Worm (Caenorhabditis elegans) whole organism, late embryonic: ENCODE measurements around the gene F55D10.4.

ENCODE experiments used
- C38D4.7 ChIP-seq: fragments of 200-800 bp; sonication (Bioruptor generic); optimal IDR thresholded peaks from 2 replicates; lab custom pipeline; 2018; ENCODE audit warnings: mild to moderate bottlenecking, missing genetic modification characterization, moderate library complexity, missing compliant biosample characterization
- F13H6.1 ChIP-seq: sonication (generic microtip); optimal IDR thresholded peaks from 2 replicates; lab custom pipeline; 2016; ENCODE audit warnings: missing genetic modification characterization, missing compliant biosample characterization
- K02D7.2 ChIP-seq: sonication (generic microtip); optimal IDR thresholded peaks from 2 replicates; lab custom pipeline; 2017; ENCODE audit warnings: mild to moderate bottlenecking, missing genetic modification characterization, missing compliant biosample characterization
- K09A11.1 ChIP-seq: sonication (generic microtip); optimal IDR thresholded peaks from 2 replicates; lab custom pipeline; 2017; ENCODE audit warnings: antibody characterized with exemption, mild to moderate bottlenecking, missing genetic modification characterization, missing compliant biosample characterization; ENCODE audit not compliant: insufficient read depth
- T23F11.4 ChIP-seq: fragments of 200-800 bp; sonication (Bioruptor generic); optimal IDR thresholded peaks from 2 replicates; lab custom pipeline; 2018; ENCODE audit warnings: mild to moderate bottlenecking, missing genetic modification characterization, missing compliant biosample characterization
- Y22D7AL.16 ChIP-seq: sonication (generic microtip); optimal IDR thresholded peaks from 2 replicates; lab custom pipeline; 2016; ENCODE audit warnings: missing genetic modification characterization, missing compliant biosample characterization
- ahr-1 ChIP-seq: sonication (generic microtip); optimal IDR thresholded peaks from 2 replicates; lab custom pipeline; 2016; ENCODE audit warnings: missing genetic modification characterization, missing compliant biosample characterization
- ceh-14 ChIP-seq: sonication (generic microtip); optimal IDR thresholded peaks from 2 replicates; lab custom pipeline; 2016; ENCODE audit warnings: missing genotype, missing genetic modification characterization, missing compliant biosample characterization
- ceh-18 ChIP-seq: sonication (generic microtip); optimal IDR thresholded peaks from 2 replicates; lab custom pipeline; 2016; ENCODE audit warnings: missing genetic modification characterization, missing compliant biosample characterization
- ceh-19 ChIP-seq: fragments of 200-800 bp; sonication (Bioruptor generic); optimal IDR thresholded peaks from 2 replicates; lab custom pipeline; 2018; ENCODE audit warnings: mild to moderate bottlenecking, missing genetic modification characterization, missing compliant biosample characterization
- ceh-2 ChIP-seq: sonication (generic microtip); optimal IDR thresholded peaks from 2 replicates; lab custom pipeline; 2016; ENCODE audit warnings: missing genotype, missing genetic modification characterization, missing compliant biosample characterization
- ceh-22 ChIP-seq: sonication (generic microtip); optimal IDR thresholded peaks from 2 replicates; lab custom pipeline; 2017; ENCODE audit warnings: missing biosample characterization, missing genetic modification characterization
- ceh-24 ChIP-seq: sonication (generic microtip); optimal IDR thresholded peaks from 2 replicates; lab custom pipeline; 2016; ENCODE audit warnings: mild to moderate bottlenecking, missing genetic modification characterization, missing compliant biosample characterization
- ceh-30 ChIP-seq: fragments of 150-350 bp; optimal IDR thresholded peaks from 2 replicates; lab custom pipeline; 2014; ENCODE audit warnings: missing biosample characterization, missing genetic modification characterization
- ceh-31 ChIP-seq: sonication (generic microtip); optimal IDR thresholded peaks from 2 replicates; lab custom pipeline; 2016; ENCODE audit warnings: missing genetic modification characterization, missing compliant biosample characterization
- ceh-34 ChIP-seq: sonication (generic microtip); optimal IDR thresholded peaks from 2 replicates; lab custom pipeline; 2016; ENCODE audit warnings: mild to moderate bottlenecking, missing genetic modification characterization, missing compliant biosample characterization
- ceh-45 ChIP-seq: fragments of 200-800 bp; sonication (Bioruptor generic); IDR thresholded peaks from 2 replicates; pipeline ENCODE4 v1.3.6; 2022; ENCODE audit warnings: missing genetic modification reagents, missing genetic modification characterization, missing compliant biosample characterization
- ceh-48 ChIP-seq: sonication (generic microtip); optimal IDR thresholded peaks from 2 replicates; lab custom pipeline; 2016; ENCODE audit warnings: missing genetic modification characterization, inconsistent platforms, missing compliant biosample characterization
- ceh-6 ChIP-seq: fragments of 200-800 bp; sonication (Bioruptor generic); optimal IDR thresholded peaks from 2 replicates; lab custom pipeline; 2018; ENCODE audit warnings: mild to moderate bottlenecking, missing genetic modification characterization, missing compliant biosample characterization
- ceh-9 ChIP-seq: sonication (generic microtip); optimal IDR thresholded peaks from 2 replicates; lab custom pipeline; 2016; ENCODE audit warnings: mild to moderate bottlenecking, missing genetic modification characterization, inconsistent platforms, missing compliant biosample characterization
- che-1 ChIP-seq: sonication (generic microtip); optimal IDR thresholded peaks from 2 replicates; lab custom pipeline; 2016; ENCODE audit warnings: mild to moderate bottlenecking, missing genetic modification characterization, missing compliant biosample characterization
- dmd-4 ChIP-seq: sonication (generic microtip); optimal IDR thresholded peaks from 2 replicates; lab custom pipeline; 2016; ENCODE audit warnings: borderline replicate concordance, missing genetic modification characterization, missing compliant biosample characterization
- dve-1 ChIP-seq: sonication (generic microtip); optimal IDR thresholded peaks from 2 replicates; lab custom pipeline; 2017; ENCODE audit warnings: antibody characterized with exemption, mild to moderate bottlenecking, missing genetic modification characterization, missing compliant biosample characterization
- elt-2 ChIP-seq: sonication (generic microtip); optimal IDR thresholded peaks from 2 replicates; lab custom pipeline; 2016; ENCODE audit warnings: missing genetic modification reagents, missing genetic modification characterization, missing compliant biosample characterization
- fax-1 ChIP-seq: sonication (generic microtip); optimal IDR thresholded peaks from 2 replicates; lab custom pipeline; 2016; ENCODE audit warnings: missing genotype, missing genetic modification characterization, missing compliant biosample characterization
- gmeb-2 ChIP-seq: sonication (generic microtip); optimal IDR thresholded peaks from 2 replicates; lab custom pipeline; 2016; ENCODE audit warnings: missing genetic modification characterization, inconsistent platforms, missing compliant biosample characterization
- hlh-30 ChIP-seq: sonication (generic microtip); optimal IDR thresholded peaks from 2 replicates; lab custom pipeline; 2017; ENCODE audit warnings: antibody characterized with exemption, missing genetic modification characterization, missing compliant biosample characterization; ENCODE audit not compliant: insufficient read depth
- hlh-8 ChIP-seq: sonication (generic microtip); optimal IDR thresholded peaks from 2 replicates; lab custom pipeline; 2016; ENCODE audit warnings: missing genotype, missing genetic modification characterization, missing compliant biosample characterization
- lim-6 ChIP-seq: sonication (generic microtip); optimal IDR thresholded peaks from 2 replicates; lab custom pipeline; 2016; ENCODE audit warnings: missing genetic modification characterization, missing compliant biosample characterization
- lin-11 ChIP-seq: fragments of 200-800 bp; sonication (Bioruptor generic); optimal IDR thresholded peaks from 2 replicates; lab custom pipeline; 2018; ENCODE audit warnings: mild to moderate bottlenecking, missing genetic modification characterization, missing compliant biosample characterization
- mec-3 ChIP-seq: sonication (generic microtip); optimal IDR thresholded peaks from 2 replicates; lab custom pipeline; 2016; ENCODE audit warnings: borderline replicate concordance, missing genetic modification characterization, missing compliant biosample characterization
- nfya-1 ChIP-seq: sonication (generic microtip); optimal IDR thresholded peaks from 2 replicates; lab custom pipeline; 2017; ENCODE audit warnings: missing genetic modification characterization, mild to moderate bottlenecking, missing compliant biosample characterization, antibody characterized with exemption, moderate library complexity
- nhr-11 ChIP-seq: fragments of 150-350 bp; optimal IDR thresholded peaks from 2 replicates; lab custom pipeline; 2014; ENCODE audit warnings: missing biosample characterization, missing genetic modification characterization
- nhr-232 ChIP-seq: sonication (generic microtip); optimal IDR thresholded peaks from 2 replicates; lab custom pipeline; 2016; ENCODE audit warnings: missing genetic modification characterization, missing compliant biosample characterization
- npax-4 ChIP-seq: sonication (generic microtip); optimal IDR thresholded peaks from 2 replicates; lab custom pipeline; 2016; ENCODE audit warnings: missing genetic modification characterization, missing compliant biosample characterization
- odd-2 ChIP-seq: sonication (generic microtip); optimal IDR thresholded peaks from 2 replicates; lab custom pipeline; 2017; ENCODE audit warnings: antibody characterized with exemption, mild to moderate bottlenecking, missing genetic modification characterization, missing compliant biosample characterization
- pag-3 ChIP-seq: sonication (generic microtip); optimal IDR thresholded peaks from 2 replicates; lab custom pipeline; 2016; ENCODE audit warnings: missing compliant biosample characterization, missing genetic modification characterization, borderline replicate concordance
- pat-9 ChIP-seq: fragments of 200-800 bp; sonication (Bioruptor generic); optimal IDR thresholded peaks from 2 replicates; lab custom pipeline; 2018; ENCODE audit warnings: mild to moderate bottlenecking, missing genetic modification characterization, moderate library complexity, missing compliant biosample characterization
- pax-1 ChIP-seq: fragments of 150-350 bp; optimal IDR thresholded peaks from 2 replicates; lab custom pipeline; 2014; ENCODE audit warnings: missing biosample characterization, missing genetic modification characterization
- pha-4 ChIP-seq: fragments of 150-350 bp; optimal IDR thresholded peaks from 2 replicates; lab custom pipeline; 2018; ENCODE audit warnings: missing biosample characterization, missing genetic modification reagents, missing genetic modification characterization
- pqm-1 ChIP-seq: sonication (generic microtip); optimal IDR thresholded peaks from 2 replicates; lab custom pipeline; 2016; ENCODE audit warnings: missing genetic modification characterization, missing compliant biosample characterization
- ref-2 ChIP-seq: sonication (generic microtip); optimal IDR thresholded peaks from 2 replicates; lab custom pipeline; 2016; ENCODE audit warnings: missing genetic modification characterization, missing compliant biosample characterization
- sdc-2 ChIP-seq: sonication (generic microtip); optimal IDR thresholded peaks from 2 replicates; lab custom pipeline; 2016; ENCODE audit warnings: missing genotype, missing genetic modification characterization, missing compliant biosample characterization
- sox-4 ChIP-seq: sonication (generic microtip); optimal IDR thresholded peaks from 2 replicates; lab custom pipeline; 2017; ENCODE audit warnings: mild to moderate bottlenecking, missing genetic modification characterization, inconsistent platforms, missing compliant biosample characterization
- tbx-2 ChIP-seq: sonication (generic microtip); optimal IDR thresholded peaks from 2 replicates; lab custom pipeline; 2016; ENCODE audit warnings: missing genetic modification characterization, missing compliant biosample characterization
- ttx-3 ChIP-seq: sonication (generic microtip); optimal IDR thresholded peaks from 2 replicates; lab custom pipeline; 2016; ENCODE audit warnings: missing genetic modification reagents, missing genetic modification characterization, missing compliant biosample characterization
- unc-3 ChIP-seq, 2 experiments: fragments of 200-800 bp in 1 of 2; sonication (Bioruptor generic) in 1 of 2; sonication (generic microtip) in 1 of 2; conservative IDR thresholded peaks in 1 of 2; optimal IDR thresholded peaks in 1 of 2; 2 replicates each; pipeline versions ENCODE4 v1.3.6 to Lab custom; 2016 to 2022; ENCODE audit warnings: missing compliant biosample characterization in 2 of 2, missing genetic modification characterization in 2 of 2, missing genetic modification reagents in 1 of 2
- unc-42 ChIP-seq: sonication (generic microtip); optimal IDR thresholded peaks from 2 replicates; lab custom pipeline; 2016; ENCODE audit warnings: missing genotype, missing genetic modification characterization, missing compliant biosample characterization
- unc-55 ChIP-seq: sonication (generic microtip); optimal IDR thresholded peaks from 2 replicates; lab custom pipeline; 2017; ENCODE audit warnings: missing biosample characterization, missing genetic modification reagents, missing genetic modification characterization
- unc-86 ChIP-seq: sonication (generic microtip); optimal IDR thresholded peaks from 2 replicates; lab custom pipeline; 2016; ENCODE audit warnings: missing genetic modification characterization, missing compliant biosample characterization
- ztf-16 ChIP-seq: sonication (generic microtip); optimal IDR thresholded peaks from 2 replicates; lab custom pipeline; 2017; ENCODE audit warnings: missing genetic modification characterization, missing compliant biosample characterization

F55D10.4 gene

ce11 chrX:4711698-4712329 is 8.6 kb downstream of the F55D10.4 start, which contains the start of the genes dnj-14 and glit-1:
Gene dnj-14, minus strand, starts transcription at chrX:4711748.
Gene glit-1, plus strand, starts transcription at chrX:4712279.
- TF ChIP-seq K09A11.1 (tag; lab: Kevin White, UChicago) (peak; percentile 16), dmd-4 (tag; lab: Kevin White, UChicago) (no peak), ceh-2 (tag; lab: Kevin White, UChicago) (peak; percentile 65), ceh-45 (0 out of 2 replicates have a peak, but pooled peaks have one; percentile 9), ceh-31 (tag; lab: Kevin White, UChicago) (peak; percentile 88), unc-3 (GFP tag; conservative IDR thresholded peaks at IDR 0.05; lab: Robert Waterston, UW) (no peak), unc-3 (tag; optimal IDR thresholded peaks at IDR 0.05; lab: Kevin White, UChicago) (peak; percentile 45), mec-3 (no peak), npax-4 (no peak), pat-9 (no peak), ztf-16 (tag; lab: Kevin White, UChicago) (no peak), fax-1 (tag; lab: Kevin White, UChicago) (no peak), sdc-2 (peak; percentile 78), pax-1 (tag; lab: Kevin White, UChicago) (no peak), ceh-22 (tag; lab: Kevin White, UChicago) (peak; percentile 21), ttx-3 (tag; lab: Kevin White, UChicago) (no peak), unc-86 (tag; lab: Kevin White, UChicago) (no peak), pqm-1 (tag; lab: Kevin White, UChicago) (peak; percentile 68), tbx-2 (peak; percentile 91), nhr-232 (tag; lab: Kevin White, UChicago) (no peak), F13H6.1 (tag; lab: Kevin White, UChicago) (peak; percentile 64), ceh-9 (tag; lab: Kevin White, UChicago) (no peak), ceh-30 (tag; lab: Kevin White, UChicago) (no peak), pha-4 (no peak), unc-55 (GFP tag; lab: Kevin White, UChicago) (peak; percentile 85), ceh-6 (GFP tag; lab: Kevin White, UChicago) (no peak), T23F11.4 (GFP tag; lab: Kevin White, UChicago) (peak; percentile 58), ceh-48 (tag; lab: Kevin White, UChicago) (peak; percentile 44), ref-2 (peak; percentile 87), C38D4.7 (no peak), Y22D7AL.16 (no peak), ceh-24 (tag; lab: Kevin White, UChicago) (no peak), che-1 (tag; lab: Kevin White, UChicago) (no peak), lim-6 (tag; lab: Kevin White, UChicago) (peak; percentile 6), ceh-18 (tag; lab: Kevin White, UChicago) (peak; percentile 85), ahr-1 (no peak), hlh-30 (peak; percentile 83), ceh-34 (peak; percentile 81), ceh-19 (GFP tag; lab: Kevin White, UChicago) (peak; percentile 54), dve-1 (tag; lab: Kevin White, UChicago) (peak; percentile 38), odd-2 (no peak), gmeb-2 (peak; percentile 27), unc-42 (tag; lab: Kevin White, UChicago) (peak; percentile 86), ceh-14 (tag; lab: Kevin White, UChicago) (peak; percentile 43), hlh-8 (tag; lab: Kevin White, UChicago) (peak; percentile 66), pag-3 (tag; lab: Kevin White, UChicago) (no peak), nhr-11 (no peak), K02D7.2 (no peak), nfya-1 (peak; percentile 91), sox-4 (no peak), elt-2 (peak; percentile 68), lin-11 (tag; lab: Kevin White, UChicago) (no peak)
